Fruit fly (Drosophila melanogaster) whole organism, embryonic: ENCODE data around the gene CG44000.

Source experiments
- Adf1 ChIP-seq: fragments of 200-800 bp; sonication (Bioruptor generic); IDR thresholded peaks from 2 replicates; pipeline ENCODE4 v1.3.6; 2022; ENCODE audit warnings: missing biosample characterization, missing genetic modification characterization
- Bdp1 ChIP-seq: fragments of 200-800 bp; sonication (Bioruptor generic); optimal IDR thresholded peaks from 3 replicates; lab custom pipeline; 2016; ENCODE audit warnings: missing biosample characterization, missing genetic modification characterization
- CG10543 ChIP-seq: fragments of 200-800 bp; sonication (Bioruptor generic); optimal IDR thresholded peaks from 3 replicates; lab custom pipeline; 2017; ENCODE audit warnings: missing biosample characterization, mild to moderate bottlenecking, missing genetic modification characterization, moderate library complexity
- CG11085 ChIP-seq: fragments of 200-800 bp; sonication (Bioruptor generic); IDR thresholded peaks from 2 replicates; pipeline ENCODE4 v1.3.6; 2022; ENCODE audit warnings: missing biosample characterization, missing genetic modification characterization
- CG12744 ChIP-seq: fragments of 200-800 bp; sonication (Bioruptor generic); optimal IDR thresholded peaks from 2 replicates; lab custom pipeline; 2016; ENCODE audit warnings: missing biosample characterization, missing genetic modification characterization
- CG13424 ChIP-seq: fragments of 200-800 bp; sonication (Bioruptor generic); optimal IDR thresholded peaks from 2 replicates; lab custom pipeline; 2019; ENCODE audit warnings: missing biosample characterization, mild to moderate bottlenecking, missing genetic modification characterization, moderate library complexity
- CG1647 ChIP-seq: fragments of 200-800 bp; sonication (Bioruptor generic); optimal IDR thresholded peaks from 3 replicates; lab custom pipeline; 2016; ENCODE audit warnings: missing biosample characterization, missing genetic modification characterization
- CG17829 ChIP-seq: fragments of 200-800 bp; optimal IDR thresholded peaks from 2 replicates; lab custom pipeline; 2019; ENCODE audit warnings: missing biosample characterization, mild to moderate bottlenecking, missing genetic modification characterization, moderate library complexity
- CG18476 ChIP-seq: fragments of 200-800 bp; sonication (Bioruptor generic); optimal IDR thresholded peaks from 2 replicates; lab custom pipeline; 2016; ENCODE audit warnings: missing biosample characterization, mild to moderate bottlenecking, missing genetic modification characterization
- CG2120 ChIP-seq: fragments of 200-800 bp; sonication (Bioruptor generic); optimal IDR thresholded peaks from 3 replicates; lab custom pipeline; 2016; ENCODE audit warnings: missing biosample characterization, missing genetic modification characterization
- CG2199 ChIP-seq: fragments of 200-800 bp; sonication (Bioruptor generic); IDR thresholded peaks from 3 replicates; pipeline ENCODE4 v1.3.6; 2022; ENCODE audit warnings: missing biosample characterization, missing genetic modification characterization
- CG2202 ChIP-seq: fragments of 200-800 bp; sonication (Bioruptor generic); optimal IDR thresholded peaks from 2 replicates; lab custom pipeline; 2018; ENCODE audit warnings: missing biosample characterization, mild to moderate bottlenecking, missing genetic modification characterization
- CG2875 ChIP-seq: fragments of 200-800 bp; sonication (Bioruptor generic); optimal IDR thresholded peaks from 2 replicates; lab custom pipeline; 2017; ENCODE audit warnings: missing biosample characterization, mild to moderate bottlenecking, missing genetic modification characterization, missing genetic modification reagents
- CG32532 ChIP-seq: fragments of 200-800 bp; sonication (Bioruptor generic); IDR thresholded peaks from 2 replicates; pipeline ENCODE4 v1.3.6; 2022; ENCODE audit warnings: missing biosample characterization, missing genetic modification characterization
- CG32767 ChIP-seq: fragments of 200-800 bp; sonication (Bioruptor generic); IDR thresholded peaks from 2 replicates; pipeline ENCODE4 v1.3.6; 2022; ENCODE audit warnings: missing biosample characterization, missing genetic modification characterization
- CG3281 ChIP-seq: fragments of 200-800 bp; sonication (Bioruptor generic); optimal IDR thresholded peaks from 3 replicates; lab custom pipeline; 2017; ENCODE audit warnings: missing biosample characterization, mild to moderate bottlenecking, missing genetic modification characterization
- CG4617 ChIP-seq: fragments of 200-800 bp; sonication (Bioruptor generic); optimal IDR thresholded peaks from 3 replicates; lab custom pipeline; 2016; ENCODE audit warnings: missing biosample characterization, missing genetic modification characterization, borderline replicate concordance
- CG9437 ChIP-seq: fragments of 200-800 bp; sonication (Bioruptor generic); optimal IDR thresholded peaks from 2 replicates; lab custom pipeline; 2018; ENCODE audit warnings: missing biosample characterization, mild to moderate bottlenecking, missing genetic modification characterization
- CG9876 ChIP-seq: fragments of 200-800 bp; sonication (Bioruptor generic); optimal IDR thresholded peaks from 2 replicates; lab custom pipeline; 2016; ENCODE audit warnings: missing biosample characterization, missing genetic modification characterization
- Deaf1 ChIP-seq: fragments of 200-800 bp; optimal IDR thresholded peaks from 3 replicates; lab custom pipeline; 2019; ENCODE audit warnings: missing biosample characterization, mild to moderate bottlenecking, missing genetic modification characterization, moderate library complexity
- H2.0 ChIP-seq: fragments of 200-800 bp; sonication (Bioruptor generic); IDR thresholded peaks from 2 replicates; pipeline ENCODE4 v1.3.6; 2022; ENCODE audit warnings: missing biosample characterization, missing genetic modification characterization
- Mrtf ChIP-seq: fragments of 200-800 bp; sonication (Bioruptor generic); IDR thresholded peaks from 3 replicates; pipeline ENCODE4 v1.3.6; 2022; ENCODE audit warnings: missing biosample characterization, missing genetic modification characterization
- Nf-YA ChIP-seq: fragments of 200-800 bp; sonication (Bioruptor generic); IDR thresholded peaks from 2 replicates; pipeline ENCODE4 v1.3.6; 2022; ENCODE audit warnings: missing biosample characterization, missing genetic modification characterization
- Nf-YB ChIP-seq: fragments of 200-800 bp; sonication (Bioruptor generic); optimal IDR thresholded peaks from 3 replicates; lab custom pipeline; 2019; ENCODE audit warnings: missing biosample characterization, mild to moderate bottlenecking, missing genetic modification characterization, moderate library complexity
- Taf1 ChIP-seq: fragments of 200-800 bp; sonication (Bioruptor generic); IDR thresholded peaks from 2 replicates; pipeline ENCODE4 v1.3.6; 2022; ENCODE audit warnings: missing biosample characterization, missing genetic modification characterization
- YL-1 ChIP-seq: fragments of 200-800 bp; sonication (Bioruptor generic); optimal IDR thresholded peaks from 3 replicates; lab custom pipeline; 2017; ENCODE audit warnings: missing biosample characterization, mild to moderate bottlenecking, missing genetic modification characterization
- ap ChIP-seq: fragments of 200-800 bp; sonication (Bioruptor generic); IDR thresholded peaks from 2 replicates; pipeline ENCODE4 v1.3.6; 2022; ENCODE audit warnings: missing biosample characterization, missing genetic modification characterization
- ash1 ChIP-seq: fragments of 200-800 bp; sonication (Bioruptor generic); optimal IDR thresholded peaks from 2 replicates; lab custom pipeline; 2018; ENCODE audit warnings: missing biosample characterization, mild to moderate bottlenecking, missing genetic modification characterization
- bcd ChIP-seq: fragments of 200-800 bp; sonication (Bioruptor generic); optimal IDR thresholded peaks from 2 replicates; lab custom pipeline; 2017; ENCODE audit warnings: missing biosample characterization, mild to moderate bottlenecking, missing genetic modification characterization
- ci ChIP-seq: fragments of 200-800 bp; sonication (Bioruptor generic); IDR thresholded peaks from 3 replicates; pipeline ENCODE4 v1.3.6; 2022; ENCODE audit warnings: missing biosample characterization, missing genetic modification characterization
- corto ChIP-seq: fragments of 200-800 bp; sonication (Bioruptor generic); optimal IDR thresholded peaks from 2 replicates; lab custom pipeline; 2016; ENCODE audit warnings: missing biosample characterization, mild to moderate bottlenecking, missing genetic modification characterization, moderate library complexity
- dimm ChIP-seq: fragments of 200-800 bp; sonication (Bioruptor generic); IDR thresholded peaks from 2 replicates; pipeline ENCODE4 v1.3.6; 2022; ENCODE audit warnings: missing biosample characterization, missing genetic modification characterization
- exex ChIP-seq: fragments of 200-800 bp; sonication (Bioruptor generic); optimal IDR thresholded peaks from 4 replicates; lab custom pipeline; 2018; ENCODE audit warnings: missing biosample characterization, mild to moderate bottlenecking, missing genetic modification characterization, moderate library complexity
- fd96Cb ChIP-seq: fragments of 200-800 bp; sonication (Bioruptor generic); optimal IDR thresholded peaks from 2 replicates; lab custom pipeline; 2018; ENCODE audit warnings: missing biosample characterization, mild to moderate bottlenecking, missing genetic modification characterization, moderate library complexity
- gro ChIP-seq: fragments of 200-800 bp; sonication (Bioruptor generic); optimal IDR thresholded peaks from 2 replicates; lab custom pipeline; 2016; ENCODE audit warnings: missing biosample characterization, missing genetic modification characterization
- gsb ChIP-seq: fragments of 200-800 bp; sonication (Bioruptor generic); IDR thresholded peaks from 2 replicates; pipeline ENCODE4 v1.3.6; 2022; ENCODE audit warnings: missing biosample characterization, missing genetic modification characterization
- jumu ChIP-seq: fragments of 200-800 bp; sonication (Bioruptor generic); optimal IDR thresholded peaks from 3 replicates; lab custom pipeline; 2016; ENCODE audit warnings: missing biosample characterization, missing genetic modification characterization
- lilli ChIP-seq: fragments of 200-800 bp; sonication (Bioruptor generic); optimal IDR thresholded peaks from 3 replicates; lab custom pipeline; 2016; ENCODE audit warnings: missing biosample characterization, missing genetic modification characterization
- mld ChIP-seq: fragments of 200-800 bp; sonication (Bioruptor generic); IDR thresholded peaks from 3 replicates; pipeline ENCODE4 v1.3.6; 2022; ENCODE audit warnings: missing biosample characterization, missing genetic modification characterization; ENCODE audit not compliant: partially characterized antibody
- p53 ChIP-seq: fragments of 200-800 bp; sonication (Bioruptor generic); optimal IDR thresholded peaks from 2 replicates; lab custom pipeline; 2016; ENCODE audit warnings: missing biosample characterization, missing genetic modification characterization
- peb ChIP-seq: fragments of 200-800 bp; sonication (Bioruptor generic); IDR thresholded peaks from 2 replicates; pipeline ENCODE4 v1.3.6; 2022; ENCODE audit warnings: missing biosample characterization, missing genetic modification characterization
- pros ChIP-seq: fragments of 200-800 bp; sonication (Bioruptor generic); optimal IDR thresholded peaks from 3 replicates; lab custom pipeline; 2019; ENCODE audit warnings: missing biosample characterization, mild to moderate bottlenecking, missing genetic modification characterization, moderate library complexity
- sima ChIP-seq: fragments of 200-800 bp; sonication (Bioruptor generic); optimal IDR thresholded peaks from 2 replicates; lab custom pipeline; 2016; ENCODE audit warnings: missing biosample characterization, missing genetic modification characterization
- sna ChIP-seq: fragments of 200-800 bp; sonication (Bioruptor generic); IDR thresholded peaks from 2 replicates; pipeline ENCODE4 v1.3.6; 2022; ENCODE audit warnings: missing biosample characterization, missing genetic modification characterization; ENCODE audit not compliant: partially characterized antibody
- tap ChIP-seq: fragments of 200-800 bp; optimal IDR thresholded peaks from 3 replicates; lab custom pipeline; 2019; ENCODE audit warnings: missing biosample characterization, mild to moderate bottlenecking, missing genetic modification characterization, moderate library complexity
- toy ChIP-seq: fragments of 200-800 bp; sonication (Bioruptor generic); IDR thresholded peaks from 2 replicates; pipeline ENCODE4 v1.3.6; 2022; ENCODE audit warnings: missing biosample characterization, missing genetic modification characterization
- unpg ChIP-seq: fragments of 200-800 bp; sonication (Bioruptor generic); optimal IDR thresholded peaks from 3 replicates; lab custom pipeline; 2018; ENCODE audit warnings: missing biosample characterization, mild to moderate bottlenecking, missing genetic modification characterization, moderate library complexity
- wdn ChIP-seq: fragments of 200-800 bp; sonication (Bioruptor generic); IDR thresholded peaks from 2 replicates; pipeline ENCODE4 v1.3.6; 2022; ENCODE audit warnings: missing biosample characterization, missing genetic modification characterization
- zen ChIP-seq: fragments of 200-800 bp; sonication (Bioruptor generic); optimal IDR thresholded peaks from 3 replicates; lab custom pipeline; 2018; ENCODE audit warnings: missing biosample characterization, mild to moderate bottlenecking, missing genetic modification characterization, moderate library complexity
- zen2 ChIP-seq: fragments of 200-800 bp; sonication (Bioruptor generic); IDR thresholded peaks from 3 replicates; pipeline ENCODE4 v1.3.6; 2022; ENCODE audit warnings: missing biosample characterization, missing genetic modification characterization; ENCODE audit not compliant: partially characterized antibody
- zfh2 ChIP-seq: fragments of 200-800 bp; sonication (Bioruptor generic); optimal IDR thresholded peaks from 2 replicates; lab custom pipeline; 2016; ENCODE audit warnings: missing biosample characterization, missing genetic modification characterization

CG44000 gene

DNA sequence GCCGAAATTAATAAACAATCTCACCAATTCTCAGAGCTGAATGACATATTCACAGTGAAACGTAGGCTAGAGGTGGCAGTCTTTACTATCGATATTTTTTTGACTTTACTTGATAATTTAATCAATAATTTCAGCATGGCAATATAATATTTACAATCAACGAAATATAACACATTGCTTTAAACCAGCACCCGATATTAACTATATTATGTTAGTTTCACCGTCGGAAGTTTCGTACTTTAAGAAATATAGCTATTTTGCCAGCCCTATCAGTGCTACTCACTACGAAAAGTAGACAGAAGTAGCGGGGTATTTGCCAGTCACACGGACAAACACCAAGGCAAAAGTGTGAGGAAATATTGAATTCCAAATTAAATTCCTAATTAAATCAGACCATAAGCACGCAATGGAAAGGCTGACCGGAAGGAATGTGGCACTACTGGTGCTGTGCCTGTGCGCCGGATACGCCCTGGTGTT, 32.2 kb upstream of the CG44000 start, which contains the start of the genes CG31917, Tfb5 and SelT (continued):
- TF ChIP-seq CG18476: peak; percentile 17
- TF ChIP-seq CG2120 (GFP tag; lab: Kevin White, UChicago): peak; percentile 85
- TF ChIP-seq peb (GFP tag; lab: Robert Waterston, UW): no peak
- TF ChIP-seq lilli: peak; percentile 82
- TF ChIP-seq CG2875 (GFP tag; lab: Kevin White, UChicago): no peak
- peak; percentile 46 for TF ChIP-seq jumu (GFP tag; lab: Kevin White, UChicago)
- TF ChIP-seq pros: no peak
- TF ChIP-seq CG11085: no peak
- TF ChIP-seq ci (GFP tag; lab: Robert Waterston, UW): no peak
- peak; percentile 89 for TF ChIP-seq CG4617 (GFP tag; lab: Kevin White, UChicago)
- peak; percentile 31; the same call in 1 of the 2 replicates for TF ChIP-seq wdn (GFP tag; lab: Robert Waterston, UW)
- TF ChIP-seq Mrtf: no peak
- TF ChIP-seq exex: no peak
- no peak for TF ChIP-seq CG9437 (GFP tag; lab: Kevin White, UChicago)
- peak; percentile 45 for TF ChIP-seq gro (GFP tag; lab: Kevin White, UChicago)
- no peak for TF ChIP-seq Bdp1 (GFP tag; lab: Kevin White, UChicago)
- no peak for TF ChIP-seq ash1 (GFP tag; lab: Kevin White, UChicago)
- TF ChIP-seq CG9876 (GFP tag; lab: Kevin White, UChicago): peak; percentile 21
- no peak for TF ChIP-seq tap
- TF ChIP-seq fd96Cb (tag; lab: Kevin White, UChicago): peak; percentile 15
- TF ChIP-seq zen2: peak; percentile 28; the same call in 2 of the 3 replicates
- TF ChIP-seq unpg: peak; percentile 68
- TF ChIP-seq CG13424 (tag; lab: Kevin White, UChicago): peak; percentile 70
- no peak for TF ChIP-seq CG2199 (GFP tag; lab: Robert Waterston, UW)
- TF ChIP-seq zen: peak; percentile 50
- peak; percentile 64 for TF ChIP-seq zfh2
- no peak for TF ChIP-seq corto (GFP tag; lab: Kevin White, UChicago)
- TF ChIP-seq CG3281 (GFP tag; lab: Kevin White, UChicago): no peak
- no peak for TF ChIP-seq ap (GFP tag; lab: Robert Waterston, UW)
- TF ChIP-seq sna (GFP tag; lab: Robert Waterston, UW): peak; percentile 70
- peak; percentile 73 for TF ChIP-seq YL-1
- no peak for TF ChIP-seq H2.0 (GFP tag; lab: Robert Waterston, UW)
- TF ChIP-seq gsb (GFP tag; lab: Robert Waterston, UW): no peak
- TF ChIP-seq sima (GFP tag; lab: Kevin White, UChicago): no peak
- no peak for TF ChIP-seq p53
- peak; percentile 29 for TF ChIP-seq CG10543
- TF ChIP-seq Taf1 (GFP tag; lab: Robert Waterston, UW): 0 out of 2 replicates have a peak, but pooled peaks have one; percentile 21
- no peak for TF ChIP-seq CG2202 (tag; lab: Kevin White, UChicago)
- peak; percentile 32 for TF ChIP-seq bcd (GFP tag; lab: Kevin White, UChicago)
- peak; percentile 50; the same call in 1 of the 2 replicates for TF ChIP-seq CG32532 (GFP tag; lab: Robert Waterston, UW)
- no peak for TF ChIP-seq toy (GFP tag; lab: Robert Waterston, UW)
- TF ChIP-seq CG17829 (tag; lab: Kevin White, UChicago): peak; percentile 63
- TF ChIP-seq Deaf1 (tag; lab: Kevin White, UChicago): no peak
- peak; percentile 40 for TF ChIP-seq CG12744 (GFP tag; lab: Kevin White, UChicago)
- no peak for TF ChIP-seq Nf-YA (GFP tag; lab: Robert Waterston, UW)
- TF ChIP-seq Adf1 (GFP tag; lab: Robert Waterston, UW): 0 out of 2 replicates have a peak, but pooled peaks have one; percentile 31
- TF ChIP-seq CG32767 (GFP tag; lab: Robert Waterston, UW): no peak
- TF ChIP-seq mld: no peak
- TF ChIP-seq CG1647 (GFP tag; lab: Kevin White, UChicago): peak; percentile 35
- TF ChIP-seq Nf-YB (GFP tag; lab: Kevin White, UChicago): no peak
- no peak for TF ChIP-seq dimm (GFP tag; lab: Robert Waterston, UW)
